Worm (Caenorhabditis elegans): ENCODE results near the gene C29E4.9.
A peak's percentile ranks its signal among the peaks of the same experiment; 100 is the strongest.

C29E4.9 gene

ce11 chrIII:7953208-7953607 lies 3.7 kb downstream of the C29E4.9 start, which contains the start of gene let-754:
Gene let-754 (minus strand): TSS chrIII:7953308.
- TF ChIP-seq unc-62 (GFP tag; optimal IDR thresholded peaks at IDR 0.05): no peak
- no peak for TF ChIP-seq nhr-28 (tag; optimal IDR thresholded peaks at IDR 0.05)
- TF ChIP-seq nhr-77 (tag; optimal IDR thresholded peaks at IDR 0.05): no peak
- no peak for TF ChIP-seq nhr-43 (tag; optimal IDR thresholded peaks at IDR 0.05; ENCODE audit: poor library complexity, severe bottlenecking)
- TF ChIP-seq ztf-11 (tag; optimal IDR thresholded peaks at IDR 0.05): no peak
- no peak for TF ChIP-seq ztf-4 (tag; optimal IDR thresholded peaks at IDR 0.05)
- no peak for TF ChIP-seq lsy-12 (tag; optimal IDR thresholded peaks at IDR 0.05)
- TF ChIP-seq elt-3 (tag; optimal IDR thresholded peaks at IDR 0.05): no peak
- no peak for TF ChIP-seq jun-1 (tag; optimal IDR thresholded peaks at IDR 0.05)
- no peak for TF ChIP-seq nhr-12 (tag; optimal IDR thresholded peaks at IDR 0.05)
- TF ChIP-seq pqm-1 (tag; optimal IDR thresholded peaks at IDR 0.05): no peak
- no peak for TF ChIP-seq elt-2 (tag; optimal IDR thresholded peaks at IDR 0.05)
- no peak for TF ChIP-seq egl-27 (tag; optimal IDR thresholded peaks at IDR 0.05)

ce11 chrIII:7952077-7952765 lies 4.6 kb downstream of the C29E4.9 start, which contains the start of gene C29E4.15:
Gene C29E4.15 (plus strand): TSS chrIII:7952623.
- TF ChIP-seq ama-1 (optimal IDR thresholded peaks at IDR 0.05): no peak
- TF ChIP-seq R02D3.7 (tag; optimal IDR thresholded peaks at IDR 0.05): no peak
- no peak for TF ChIP-seq unc-39 (tag; optimal IDR thresholded peaks at IDR 0.05)
- TF ChIP-seq lin-15B (tag; optimal IDR thresholded peaks at IDR 0.05): peak; percentile 70
- TF ChIP-seq lin-39 (tag; optimal IDR thresholded peaks at IDR 0.05): no peak
- no peak for TF ChIP-seq aly-2 (tag; optimal IDR thresholded peaks at IDR 0.05)
- TF ChIP-seq nhr-28 (tag; optimal IDR thresholded peaks at IDR 0.05): no peak
- no peak for TF ChIP-seq skn-1 (tag; optimal IDR thresholded peaks at IDR 0.05)
- TF ChIP-seq ztf-11 (tag; optimal IDR thresholded peaks at IDR 0.05): no peak
- peak; percentile 32 for TF ChIP-seq pha-4 (tag; optimal IDR thresholded peaks at IDR 0.05)
- no peak for TF ChIP-seq fos-1 (tag; optimal IDR thresholded peaks at IDR 0.05)
- TF ChIP-seq fkh-10 (GFP tag; optimal IDR thresholded peaks at IDR 0.05): no peak
- TF ChIP-seq daf-12 (tag; optimal IDR thresholded peaks at IDR 0.05): no peak
- no peak for TF ChIP-seq snpc-4 (tag; optimal IDR thresholded peaks at IDR 0.05)
- peak; percentile 21 for TF ChIP-seq egl-5 (tag; optimal IDR thresholded peaks at IDR 0.05)
- TF ChIP-seq mdl-1 (tag; optimal IDR thresholded peaks at IDR 0.05): no peak
- TF ChIP-seq pqm-1 (tag; optimal IDR thresholded peaks at IDR 0.05): no peak
- TF ChIP-seq ceh-9 (tag; optimal IDR thresholded peaks at IDR 0.05): no peak
- TF ChIP-seq nhr-23 (tag; optimal IDR thresholded peaks at IDR 0.05): no peak
- no peak for TF ChIP-seq mml-1 (tag; optimal IDR thresholded peaks at IDR 0.05)
- TF ChIP-seq eor-1 (tag; optimal IDR thresholded peaks at IDR 0.05): no peak
- no peak for TF ChIP-seq jun-1 (tag; optimal IDR thresholded peaks at IDR 0.05)
- no peak for TF ChIP-seq ztf-4 (tag; optimal IDR thresholded peaks at IDR 0.05)
- no peak for TF ChIP-seq zag-1 (tag; optimal IDR thresholded peaks at IDR 0.05)
- TF ChIP-seq nhr-43 (tag; optimal IDR thresholded peaks at IDR 0.05; ENCODE audit: poor library complexity, severe bottlenecking): no peak
- TF ChIP-seq nhr-11 (tag; optimal IDR thresholded peaks at IDR 0.05): no peak
- no peak for TF ChIP-seq nhr-237 (tag; optimal IDR thresholded peaks at IDR 0.05)
- TF ChIP-seq nhr-76 (tag; optimal IDR thresholded peaks at IDR 0.05): no peak
- no peak for TF ChIP-seq nhr-67 (tag; optimal IDR thresholded peaks at IDR 0.05)
- no peak for TF ChIP-seq elt-1 (tag; optimal IDR thresholded peaks at IDR 0.05)
- peak; percentile 68 for TF ChIP-seq nfya-1 (tag; optimal IDR thresholded peaks at IDR 0.05; ENCODE audit: insufficient read depth)
- TF ChIP-seq hmg-11 (tag; optimal IDR thresholded peaks at IDR 0.05): peak; percentile 19

ce11 chrIII:7950447-7950846 lies 6.4 kb downstream of the C29E4.9 start:
- TF ChIP-seq fkh-2 (tag; optimal IDR thresholded peaks at IDR 0.05) (no peak), lin-39 (tag; optimal IDR thresholded peaks at IDR 0.05) (no peak), egl-27 (tag; optimal IDR thresholded peaks at IDR 0.05) (no peak), nhr-43 (tag; optimal IDR thresholded peaks at IDR 0.05; ENCODE audit: poor library complexity, severe bottlenecking) (peak; percentile 91), jun-1 (tag; optimal IDR thresholded peaks at IDR 0.05) (no peak), tbx-2 (tag; optimal IDR thresholded peaks at IDR 0.05) (peak; percentile 35), nhr-23 (tag; optimal IDR thresholded peaks at IDR 0.05) (no peak), pha-4 (tag; optimal IDR thresholded peaks at IDR 0.05) (no peak)

Data from whole organism, L3 larva.